Worm (Caenorhabditis elegans) whole organism, L4 larva: ENCODE results near the gene srh-177.
A peak's percentile ranks its signal among the peaks of the same experiment; 100 is the strongest.

Experiments
- F44E2.7 ChIP-seq: fragments of 200-800 bp; sonication (Bioruptor generic); IDR thresholded peaks from 2 replicates; pipeline ENCODE4 v2.1.2; 2022; ENCODE audit warnings: missing genetic modification characterization, missing compliant biosample characterization
- Y48G9A.11 ChIP-seq: fragments of 200-800 bp; sonication (Bioruptor generic); IDR thresholded peaks from 2 replicates; pipeline ENCODE4 v1.3.6; 2022; ENCODE audit warnings: missing genetic modification reagents, missing genetic modification characterization, missing compliant biosample characterization
- aha-1 ChIP-seq: fragments of 150-350 bp; peaks from one replicate; lab custom pipeline; 2014; ENCODE audit warnings: missing biosample characterization, missing genetic modification characterization
- aly-2 ChIP-seq: sonication (generic microtip); optimal IDR thresholded peaks from 2 replicates; lab custom pipeline; 2018; ENCODE audit warnings: missing biosample characterization, missing genetic modification characterization
- ama-1 ChIP-seq: fragments of 150-350 bp; optimal IDR thresholded peaks from 2 replicates; lab custom pipeline; 2014; ENCODE audit warnings: inconsistent platforms, mixed read lengths
- ceh-32 ChIP-seq: sonication (generic microtip); optimal IDR thresholded peaks from 2 replicates; lab custom pipeline; 2016; ENCODE audit warnings: mild to moderate bottlenecking, missing genetic modification characterization, missing compliant biosample characterization; ENCODE audit not compliant: poor library complexity
- ceh-44 ChIP-seq: fragments of 200-800 bp; sonication (Bioruptor generic); IDR thresholded peaks from 2 replicates; pipeline ENCODE4 v1.3.6; 2022; ENCODE audit warnings: missing genetic modification reagents, missing genetic modification characterization, missing compliant biosample characterization
- ceh-62 ChIP-seq: sonication (generic microtip); optimal IDR thresholded peaks from 2 replicates; lab custom pipeline; 2017; ENCODE audit warnings: missing biosample characterization, missing genetic modification characterization
- ces-1 ChIP-seq: fragments of 150-350 bp; sonication (generic microtip); optimal IDR thresholded peaks from 4 replicates; lab custom pipeline; 2014; ENCODE audit warnings: missing biosample characterization, missing genetic modification reagents, missing genetic modification characterization
- daf-12 ChIP-seq: fragments of 150-350 bp; optimal IDR thresholded peaks from 2 replicates; lab custom pipeline; 2014; ENCODE audit warnings: missing biosample characterization, missing genetic modification reagents, missing genetic modification characterization
- daf-16 ChIP-seq, 3 experiments: sonication (generic microtip); optimal IDR thresholded peaks; 2 replicates each; lab custom pipeline; 2016 to 2017; ENCODE audit warnings: missing genetic modification characterization in 3 of 3, missing genetic modification reagents in 3 of 3, mild to moderate bottlenecking in 2 of 3, missing compliant biosample characterization in 2 of 3, missing biosample characterization in 1 of 3, moderate library complexity in 1 of 3
- dmd-6 ChIP-seq: fragments of 200-800 bp; sonication (Bioruptor generic); IDR thresholded peaks from 2 replicates; pipeline ENCODE4 v1.3.6; 2022; ENCODE audit warnings: missing genetic modification reagents, missing genetic modification characterization, missing compliant biosample characterization
- dmd-8 ChIP-seq: fragments of 200-800 bp; sonication (Bioruptor generic); IDR thresholded peaks from 2 replicates; pipeline ENCODE4 v1.3.6; 2022; ENCODE audit warnings: missing genetic modification characterization, missing compliant biosample characterization
- dmd-9 ChIP-seq: fragments of 200-800 bp; sonication (Bioruptor generic); IDR thresholded peaks from 2 replicates; pipeline ENCODE4 v1.3.6; 2022; ENCODE audit warnings: missing genetic modification reagents, missing genetic modification characterization, missing compliant biosample characterization
- duxl-1 ChIP-seq: sonication (generic microtip); optimal IDR thresholded peaks from 2 replicates; lab custom pipeline; 2016; ENCODE audit warnings: mild to moderate bottlenecking, missing genetic modification characterization, moderate library complexity, missing compliant biosample characterization; ENCODE audit not compliant: poor library complexity
- dve-1 ChIP-seq: sonication (generic microtip); optimal IDR thresholded peaks from 2 replicates; lab custom pipeline; 2017; ENCODE audit warnings: antibody characterized with exemption, mild to moderate bottlenecking, missing genetic modification characterization, missing compliant biosample characterization; ENCODE audit not compliant: insufficient read depth
- fos-1 ChIP-seq: fragments of 150-350 bp; optimal IDR thresholded peaks from 2 replicates; lab custom pipeline; 2014; ENCODE audit warnings: missing biosample characterization, missing genetic modification characterization
- hlh-11 ChIP-seq: fragments of 200-800 bp; sonication (Bioruptor generic); optimal IDR thresholded peaks from 2 replicates; lab custom pipeline; 2018; ENCODE audit warnings: mild to moderate bottlenecking, missing genetic modification characterization, missing compliant biosample characterization
- hlh-30 ChIP-seq: sonication (generic microtip); optimal IDR thresholded peaks from 2 replicates; lab custom pipeline; 2017; ENCODE audit warnings: antibody characterized with exemption, mild to moderate bottlenecking, missing genetic modification characterization, missing compliant biosample characterization; ENCODE audit not compliant: insufficient read depth
- hmg-1.1 ChIP-seq: fragments of 200-800 bp; sonication (Bioruptor generic); IDR thresholded peaks from 2 replicates; pipeline ENCODE4 v1.3.6; 2022; ENCODE audit warnings: missing genetic modification reagents, missing genetic modification characterization, missing compliant biosample characterization
- lim-7 ChIP-seq: fragments of 200-800 bp; sonication (Bioruptor generic); IDR thresholded peaks from 2 replicates; pipeline ENCODE4 v1.3.6; 2022; ENCODE audit warnings: missing genetic modification characterization, missing compliant biosample characterization
- lin-13 ChIP-seq: fragments of 150-350 bp; optimal IDR thresholded peaks from 2 replicates; lab custom pipeline; 2014; ENCODE audit warnings: missing biosample characterization, missing genetic modification reagents, missing genetic modification characterization
- lin-38 ChIP-seq: fragments of 200-800 bp; sonication (Bioruptor generic); IDR thresholded peaks from 2 replicates; pipeline ENCODE4 v1.3.6; 2022; ENCODE audit warnings: missing genetic modification reagents, missing genetic modification characterization, missing compliant biosample characterization
- mdl-1 ChIP-seq, 2 experiments: fragments of 150-350 bp in 1 of 2; sonication (generic microtip) in 1 of 2; optimal IDR thresholded peaks; 2 replicates each; lab custom pipeline; 2014 to 2017; ENCODE audit warnings: missing biosample characterization in 2 of 2, missing genetic modification characterization in 2 of 2
- mep-1 ChIP-seq: fragments of 150-350 bp; sonication (generic microtip); optimal IDR thresholded peaks from 3 replicates; lab custom pipeline; 2014; ENCODE audit warnings: missing biosample characterization, missing genetic modification characterization
- mes-2 ChIP-seq: sonication (generic microtip); optimal IDR thresholded peaks from 2 replicates; lab custom pipeline; 2016; ENCODE audit warnings: missing genotype, mild to moderate bottlenecking, missing genetic modification characterization, missing compliant biosample characterization; ENCODE audit not compliant: poor library complexity, severe bottlenecking
- mxl-2 ChIP-seq: fragments of 200-800 bp; sonication (Bioruptor generic); conservative IDR thresholded peaks from 2 replicates; pipeline ENCODE4 v1.3.6; 2022; ENCODE audit warnings: missing genetic modification reagents, missing genetic modification characterization, missing compliant biosample characterization
- mxl-3 ChIP-seq: fragments of 200-800 bp; sonication (Bioruptor generic); optimal IDR thresholded peaks from 2 replicates; lab custom pipeline; 2018; ENCODE audit warnings: mild to moderate bottlenecking, missing genetic modification characterization, missing compliant biosample characterization
- nhr-10 ChIP-seq: fragments of 150-350 bp; optimal IDR thresholded peaks from 2 replicates; lab custom pipeline; 2014; ENCODE audit warnings: missing biosample characterization, missing genetic modification characterization
- nhr-25 ChIP-seq: sonication (generic microtip); optimal IDR thresholded peaks from 2 replicates; lab custom pipeline; 2017; ENCODE audit warnings: missing genetic modification characterization, mild to moderate bottlenecking, missing compliant biosample characterization, antibody characterized with exemption, moderate library complexity, borderline replicate concordance; ENCODE audit not compliant: insufficient read depth
- nhr-28 ChIP-seq: fragments of 150-350 bp; optimal IDR thresholded peaks from 2 replicates; lab custom pipeline; 2014; ENCODE audit warnings: missing biosample characterization, missing genetic modification characterization
- nhr-41 ChIP-seq: fragments of 200-800 bp; sonication (Bioruptor generic); IDR thresholded peaks from 2 replicates; pipeline ENCODE4 v1.3.6; 2022; ENCODE audit warnings: missing genetic modification reagents, missing genetic modification characterization, missing compliant biosample characterization
- nhr-77 ChIP-seq: fragments of 150-350 bp; optimal IDR thresholded peaks from 2 replicates; lab custom pipeline; 2014; ENCODE audit warnings: missing biosample characterization, missing genetic modification characterization
- php-3 ChIP-seq: fragments of 200-800 bp; sonication (Bioruptor generic); IDR thresholded peaks from 2 replicates; pipeline ENCODE4 v1.3.6; 2022; ENCODE audit warnings: missing genetic modification reagents, missing genetic modification characterization, missing compliant biosample characterization
- sdz-12 ChIP-seq: fragments of 200-800 bp; sonication (Bioruptor generic); optimal IDR thresholded peaks from 2 replicates; lab custom pipeline; 2018; ENCODE audit warnings: mild to moderate bottlenecking, missing genetic modification characterization, missing compliant biosample characterization
- snpc-4 ChIP-seq: fragments of 150-350 bp; optimal IDR thresholded peaks from 2 replicates; lab custom pipeline; 2014; ENCODE audit warnings: missing biosample characterization, missing genetic modification characterization
- spr-1 ChIP-seq: sonication (generic microtip); optimal IDR thresholded peaks from 2 replicates; lab custom pipeline; 2016; ENCODE audit warnings: mild to moderate bottlenecking, missing genetic modification characterization, missing compliant biosample characterization
- spr-3 ChIP-seq: fragments of 200-800 bp; sonication (Bioruptor generic); optimal IDR thresholded peaks from 2 replicates; lab custom pipeline; 2018; ENCODE audit warnings: mild to moderate bottlenecking, missing genetic modification characterization, missing compliant biosample characterization
- tag-97 ChIP-seq: fragments of 200-800 bp; sonication (Bioruptor generic); IDR thresholded peaks from 2 replicates; pipeline ENCODE4 v1.3.6; 2022; ENCODE audit warnings: missing genetic modification characterization, missing compliant biosample characterization
- unc-62 ChIP-seq, 3 experiments: fragments of 150-350 bp in 1 of 3; sonication (generic microtip); optimal IDR thresholded peaks in 2 of 3; peaks in 1 of 3; 1 replicate in 1 of 3; 2 replicates in 2 of 3; lab custom pipeline; 2014 to 2017; ENCODE audit warnings: missing biosample characterization in 3 of 3, missing genetic modification characterization in 3 of 3, missing genetic modification reagents in 3 of 3, missing genotype in 1 of 3

srh-177 gene

ce11 chrV:20416790-20417189, 47.7 kb upstream of the srh-177 start:
- TF ChIP-seq dmd-8 (GFP tag; lab: Robert Waterston, UW): no peak
- TF ChIP-seq nhr-28 (tag; lab: Kevin White, UChicago): peak; percentile 21
- no peak for TF ChIP-seq ama-1 (lab: Kevin White, UChicago)
- TF ChIP-seq daf-16 (GFP tag; optimal IDR thresholded peaks at IDR 0.05; lab: Kevin White, UChicago): no peak
- TF ChIP-seq daf-16 (tag; optimal IDR thresholded peaks at IDR 0.05; lab: Kevin White, UChicago): peak; percentile 84
- TF ChIP-seq fos-1 (tag; lab: Kevin White, UChicago): no peak
- peak; percentile 78 for TF ChIP-seq php-3 (GFP tag; lab: Robert Waterston, UW)
- peak; percentile 36 for TF ChIP-seq hlh-30
- TF ChIP-seq dmd-6: peak; percentile 24; the same call in 1 of the 2 replicates
- peak in 1 of 2 experiments; percentile 27 for TF ChIP-seq mdl-1 (tag; optimal IDR thresholded peaks at IDR 0.05; lab: Kevin White, UChicago)
- TF ChIP-seq dve-1 (tag; lab: Kevin White, UChicago): peak; percentile 49
- TF ChIP-seq hlh-11 (tag; lab: Kevin White, UChicago): peak; percentile 63
- TF ChIP-seq unc-62 (GFP tag; optimal IDR thresholded peaks at IDR 0.05 in 1 of 2; lab: Kevin White, UChicago): peak in 1 of 2 experiments; percentile 52
- no peak for TF ChIP-seq unc-62 (tag; optimal IDR thresholded peaks at IDR 0.05; lab: Kevin White, UChicago)
- TF ChIP-seq, all 104 proteins: peak for 9

DNA sequence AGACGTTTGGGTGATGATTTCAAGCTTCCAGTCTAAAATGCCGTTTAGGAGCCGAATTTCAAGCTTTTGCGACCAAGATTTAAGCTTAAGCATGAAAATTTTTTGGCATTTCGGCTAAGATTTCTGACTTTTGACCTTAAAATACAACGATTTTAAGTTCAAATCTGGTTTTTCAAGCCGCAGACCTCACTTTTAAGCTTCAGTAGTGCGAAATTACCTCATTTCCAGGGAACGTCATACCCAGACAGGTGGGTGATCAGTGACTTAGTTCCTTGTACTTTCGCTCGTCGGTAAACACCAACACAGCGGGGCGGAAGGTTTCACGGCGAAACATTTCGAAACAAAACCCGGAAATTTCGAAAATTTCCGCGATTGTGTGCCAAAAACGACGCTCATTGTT, 47.3 kb upstream of the srh-177 start:
- TF ChIP-seq dve-1 (tag; lab: Kevin White, UChicago): no peak
- no peak for TF ChIP-seq tag-97 (GFP tag; lab: Robert Waterston, UW)
- no peak for TF ChIP-seq ceh-62 (tag; lab: Kevin White, UChicago)
- no peak for TF ChIP-seq mxl-2 (GFP tag; lab: Robert Waterston, UW)
- no peak for TF ChIP-seq snpc-4 (tag; lab: Kevin White, UChicago)
- no peak for TF ChIP-seq mes-2 (tag; lab: Kevin White, UChicago)
- TF ChIP-seq aha-1 (tag; lab: Kevin White, UChicago): peak; percentile 75

- TF ChIP-seq nhr-25 (tag; lab: Kevin White, UChicago) (peak; percentile 56), unc-62 (GFP tag; optimal IDR thresholded peaks at IDR 0.05 in 1 of 2; lab: Kevin White, UChicago) (peak in 1 of 2 experiments; percentile 73), unc-62 (tag; optimal IDR thresholded peaks at IDR 0.05; lab: Kevin White, UChicago) (no peak), daf-16 (GFP tag; optimal IDR thresholded peaks at IDR 0.05; lab: Kevin White, UChicago) (no peak), daf-16 (tag; optimal IDR thresholded peaks at IDR 0.05; lab: Kevin White, UChicago) (peak; percentile 26), nhr-41 (GFP tag; lab: Robert Waterston, UW) (no peak), F44E2.7 (GFP tag; lab: Robert Waterston, UW) (no peak), dve-1 (tag; lab: Kevin White, UChicago) (peak; percentile 11), ceh-32 (tag; lab: Kevin White, UChicago) (no peak), mep-1 (tag; lab: Kevin White, UChicago) (peak; percentile 35), mxl-3 (GFP tag; lab: Kevin White, UChicago) (peak; percentile 39), hlh-11 (tag; lab: Kevin White, UChicago) (peak; percentile 9), sdz-12 (GFP tag; lab: Kevin White, UChicago) (no peak), hmg-1.1 (GFP tag; lab: Robert Waterston, UW) (0 out of 2 replicates have a peak, but pooled peaks have one; percentile 29), dmd-9 (GFP tag; lab: Robert Waterston, UW) (no peak), lim-7 (GFP tag; lab: Robert Waterston, UW) (no peak), nhr-28 (tag; lab: Kevin White, UChicago) (peak; percentile 51), php-3 (GFP tag; lab: Robert Waterston, UW) (no peak), hlh-30 (peak; percentile 41)
Measured at ce11 chrV:20415415-20415814, 46.4 kb upstream of the srh-177 start.

DNA sequence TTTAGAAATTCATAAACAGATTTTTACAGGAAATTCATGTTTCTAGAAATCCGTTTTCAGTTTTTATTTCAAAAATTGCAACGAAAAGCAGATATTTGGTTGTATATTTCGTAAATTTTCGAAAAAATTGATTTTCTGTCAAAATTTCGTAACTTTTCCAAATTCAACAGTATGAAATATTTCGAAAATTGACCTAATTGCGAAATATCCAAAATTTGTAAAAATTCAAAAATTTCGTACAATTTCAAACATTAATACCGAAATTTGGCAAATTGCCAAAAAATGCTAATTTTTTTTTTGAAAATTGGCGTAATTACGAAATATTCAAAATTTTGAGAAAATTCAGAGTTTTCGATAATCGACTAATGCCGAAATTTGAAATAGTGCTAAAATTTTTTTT, 44.9 kb upstream of the srh-177 start:
- TF ChIP-seq nhr-77 (no peak), unc-62 (GFP tag; optimal IDR thresholded peaks at IDR 0.05 in 1 of 2; lab: Kevin White, UChicago) (peak in 1 of 2 experiments; percentile 64), unc-62 (tag; optimal IDR thresholded peaks at IDR 0.05; lab: Kevin White, UChicago) (no peak)

ce11 chrV:20413426-20413825, 44.4 kb upstream of the srh-177 start:
- no peak for TF ChIP-seq ceh-32 (tag; lab: Kevin White, UChicago)
- TF ChIP-seq Y48G9A.11 (GFP tag; lab: Robert Waterston, UW): no peak
- TF ChIP-seq duxl-1: no peak
- no peak for TF ChIP-seq F44E2.7 (GFP tag; lab: Robert Waterston, UW)
- no peak for TF ChIP-seq daf-12
- no peak for TF ChIP-seq ceh-44
- TF ChIP-seq aly-2: no peak
- TF ChIP-seq nhr-10 (tag; lab: Kevin White, UChicago): no peak
- TF ChIP-seq ces-1 (GFP tag; lab: Kevin White, UChicago): no peak
- no peak for TF ChIP-seq spr-1 (tag; lab: Kevin White, UChicago)
- TF ChIP-seq lin-13: peak; percentile 63
- no peak for TF ChIP-seq lin-38 (GFP tag; lab: Robert Waterston, UW)
- no peak for TF ChIP-seq spr-3 (GFP tag; lab: Kevin White, UChicago)
- peak; percentile 85 for TF ChIP-seq hlh-30
